Fruit fly (Drosophila melanogaster) whole organism, prepupa: ENCODE data around the gene tup.

ENCODE experiments used
- CG10669 ChIP-seq: fragments of 200-800 bp; sonication (Bioruptor generic); optimal IDR thresholded peaks from 3 replicates; lab custom pipeline; 2018; ENCODE audit warnings: missing biosample characterization, mild to moderate bottlenecking, missing genetic modification characterization, moderate library complexity
- CG11294 ChIP-seq: fragments of 200-800 bp; sonication (Bioruptor generic); IDR thresholded peaks from 2 replicates; pipeline ENCODE4 v1.3.6; 2022; ENCODE audit warnings: missing biosample characterization, missing genetic modification characterization
- CG11902 ChIP-seq: fragments of 200-800 bp; sonication (Bioruptor generic); optimal IDR thresholded peaks from 3 replicates; lab custom pipeline; 2016; ENCODE audit warnings: missing biosample characterization, missing genetic modification characterization
- CG16779 ChIP-seq: fragments of 200-800 bp; sonication (Bioruptor generic); optimal IDR thresholded peaks from 3 replicates; lab custom pipeline; 2017; ENCODE audit warnings: missing biosample characterization, mild to moderate bottlenecking, missing genetic modification characterization
- CG3032 ChIP-seq: fragments of 200-800 bp; optimal IDR thresholded peaks from 2 replicates; lab custom pipeline; 2019; ENCODE audit warnings: missing biosample characterization, mild to moderate bottlenecking, missing genetic modification characterization, moderate library complexity
- CG31627 ChIP-seq: fragments of 200-800 bp; sonication (Bioruptor generic); optimal IDR thresholded peaks from 3 replicates; lab custom pipeline; 2016; ENCODE audit warnings: missing biosample characterization, missing genetic modification characterization
- CG32006 ChIP-seq: fragments of 200-800 bp; sonication (Bioruptor generic); optimal IDR thresholded peaks from 3 replicates; lab custom pipeline; 2017; ENCODE audit warnings: missing biosample characterization, mild to moderate bottlenecking, missing genetic modification characterization
- CG34406 ChIP-seq: fragments of 200-800 bp; sonication (Bioruptor generic); optimal IDR thresholded peaks from 3 replicates; lab custom pipeline; 2016; ENCODE audit warnings: missing biosample characterization, missing genetic modification characterization
- CG3919 ChIP-seq: fragments of 200-800 bp; sonication (Bioruptor generic); optimal IDR thresholded peaks from 3 replicates; lab custom pipeline; 2016; ENCODE audit warnings: missing biosample characterization, missing genetic modification characterization
- CG4318 ChIP-seq: fragments of 200-800 bp; sonication (Bioruptor generic); optimal IDR thresholded peaks from 3 replicates; lab custom pipeline; 2017; ENCODE audit warnings: missing biosample characterization, mild to moderate bottlenecking, missing genetic modification characterization
- CG6792 ChIP-seq: fragments of 200-800 bp; sonication (Bioruptor generic); optimal IDR thresholded peaks from 3 replicates; lab custom pipeline; 2016; ENCODE audit warnings: missing biosample characterization, missing genetic modification characterization
- CG7368 ChIP-seq: fragments of 200-800 bp; sonication (Bioruptor generic); optimal IDR thresholded peaks from 3 replicates; lab custom pipeline; 2016; ENCODE audit warnings: missing biosample characterization, missing genetic modification characterization
- CG8119 ChIP-seq: fragments of 200-800 bp; sonication (Bioruptor generic); IDR thresholded peaks from 3 replicates; pipeline ENCODE4 v1.3.6; 2022; ENCODE audit warnings: missing biosample characterization, missing genetic modification characterization
- CG8319 ChIP-seq: fragments of 200-800 bp; sonication (Bioruptor generic); optimal IDR thresholded peaks from 3 replicates; lab custom pipeline; 2016; ENCODE audit warnings: missing biosample characterization, missing genetic modification characterization
- CG8632 ChIP-seq: fragments of 200-800 bp; sonication (Bioruptor generic); optimal IDR thresholded peaks from 3 replicates; lab custom pipeline; 2016; ENCODE audit warnings: missing biosample characterization, missing genetic modification characterization
- CG9139 ChIP-seq: fragments of 200-800 bp; sonication (Bioruptor generic); optimal IDR thresholded peaks from 3 replicates; lab custom pipeline; 2017; ENCODE audit warnings: missing biosample characterization, mild to moderate bottlenecking, missing genetic modification characterization
- Eip78C ChIP-seq: fragments of 200-800 bp; sonication (Bioruptor generic); peaks from one replicate; lab custom pipeline; 2016; ENCODE audit warnings: missing biosample characterization, missing genetic modification characterization
- Eip93F ChIP-seq: fragments of 200-800 bp; sonication (Bioruptor generic); optimal IDR thresholded peaks from 2 replicates; lab custom pipeline; 2016; ENCODE audit warnings: missing biosample characterization, mild to moderate bottlenecking, missing genetic modification characterization
- Ets96B ChIP-seq: fragments of 200-800 bp; optimal IDR thresholded peaks from 2 replicates; lab custom pipeline; 2019; ENCODE audit warnings: missing biosample characterization, mild to moderate bottlenecking, missing genetic modification characterization, moderate library complexity
- Gug ChIP-seq: fragments of 200-800 bp; sonication (Bioruptor generic); IDR thresholded peaks from 2 replicates; pipeline ENCODE4 v1.3.6; 2022; ENCODE audit warnings: missing biosample characterization, missing genetic modification characterization
- Hr38 ChIP-seq: sonication (Bioruptor generic); optimal IDR thresholded peaks from 2 replicates; lab custom pipeline; 2016; ENCODE audit warnings: missing biosample characterization, missing genetic modification characterization
- Hr39 ChIP-seq: fragments of 200-800 bp; sonication (Bioruptor generic); optimal IDR thresholded peaks from 2 replicates; lab custom pipeline; 2016; ENCODE audit warnings: missing biosample characterization, missing genetic modification characterization
- Hr4 ChIP-seq: fragments of 200-800 bp; sonication (Bioruptor generic); optimal IDR thresholded peaks from 3 replicates; lab custom pipeline; 2016; ENCODE audit warnings: missing biosample characterization, missing genetic modification characterization
- Lpt ChIP-seq: fragments of 200-800 bp; sonication (Bioruptor generic); optimal IDR thresholded peaks from 3 replicates; lab custom pipeline; 2016; ENCODE audit warnings: missing biosample characterization, missing genetic modification characterization
- OdsH ChIP-seq: fragments of 200-800 bp; sonication (Bioruptor generic); optimal IDR thresholded peaks from 3 replicates; lab custom pipeline; 2016; ENCODE audit warnings: missing biosample characterization, missing genetic modification characterization
- Smox ChIP-seq: fragments of 200-800 bp; sonication (Bioruptor generic); optimal IDR thresholded peaks from 3 replicates; lab custom pipeline; 2016; ENCODE audit warnings: missing biosample characterization, missing genetic modification characterization
- Sox102F ChIP-seq: fragments of 200-800 bp; sonication (Bioruptor generic); optimal IDR thresholded peaks from 2 replicates; lab custom pipeline; 2016; ENCODE audit warnings: missing biosample characterization, mild to moderate bottlenecking, missing genetic modification characterization
- Sox14 ChIP-seq: fragments of 200-800 bp; sonication (Bioruptor generic); optimal IDR thresholded peaks from 3 replicates; lab custom pipeline; 2016; ENCODE audit warnings: missing biosample characterization, missing genetic modification characterization
- Sox15 ChIP-seq: fragments of 200-800 bp; sonication (Bioruptor generic); optimal IDR thresholded peaks from 3 replicates; lab custom pipeline; 2016; ENCODE audit warnings: missing biosample characterization, missing genetic modification characterization
- achi ChIP-seq: fragments of 200-800 bp; sonication (Bioruptor generic); optimal IDR thresholded peaks from 3 replicates; lab custom pipeline; 2016; ENCODE audit warnings: missing biosample characterization, missing genetic modification characterization
- cyc ChIP-seq: fragments of 200-800 bp; sonication (Bioruptor generic); optimal IDR thresholded peaks from 3 replicates; lab custom pipeline; 2016; ENCODE audit warnings: missing biosample characterization, missing genetic modification characterization
- dsx ChIP-seq: fragments of 200-800 bp; optimal IDR thresholded peaks from 3 replicates; lab custom pipeline; 2019; ENCODE audit warnings: missing biosample characterization, mild to moderate bottlenecking, missing genetic modification characterization, moderate library complexity; ENCODE audit not compliant: poor library complexity, severe bottlenecking
- esn ChIP-seq: fragments of 200-800 bp; sonication (Bioruptor generic); optimal IDR thresholded peaks from 2 replicates; lab custom pipeline; 2016; ENCODE audit warnings: missing biosample characterization, mild to moderate bottlenecking, missing genetic modification characterization, moderate library complexity
- fd59A ChIP-seq: fragments of 200-800 bp; sonication (Bioruptor generic); optimal IDR thresholded peaks from 2 replicates; lab custom pipeline; 2017; ENCODE audit warnings: missing biosample characterization, mild to moderate bottlenecking, missing genetic modification characterization, missing genetic modification reagents
- fd85E ChIP-seq: fragments of 200-800 bp; sonication (Bioruptor generic); optimal IDR thresholded peaks from 3 replicates; lab custom pipeline; 2016; ENCODE audit warnings: missing biosample characterization, missing genetic modification characterization
- fkh ChIP-seq: fragments of 200-800 bp; sonication (Bioruptor generic); optimal IDR thresholded peaks from 3 replicates; lab custom pipeline; 2017; ENCODE audit warnings: missing biosample characterization, mild to moderate bottlenecking, missing genetic modification characterization, moderate library complexity
- lz ChIP-seq: fragments of 200-800 bp; sonication (Bioruptor generic); optimal IDR thresholded peaks from 3 replicates; lab custom pipeline; 2016; ENCODE audit warnings: missing biosample characterization, missing genetic modification characterization
- net ChIP-seq: fragments of 200-800 bp; sonication (Bioruptor generic); optimal IDR thresholded peaks from 3 replicates; lab custom pipeline; 2016; ENCODE audit warnings: missing biosample characterization, missing genetic modification characterization
- pdm3 ChIP-seq: fragments of 200-800 bp; sonication (Bioruptor generic); optimal IDR thresholded peaks from 3 replicates; lab custom pipeline; 2016; ENCODE audit warnings: missing biosample characterization, missing genetic modification characterization
- salr ChIP-seq, 2 experiments: fragments of 200-800 bp; sonication (Bioruptor generic); optimal IDR thresholded peaks; 3 replicates each; lab custom pipeline; 2016 to 2018; ENCODE audit warnings: missing biosample characterization in 2 of 2, missing genetic modification characterization in 2 of 2, mild to moderate bottlenecking in 1 of 2
- spab ChIP-seq: fragments of 200-800 bp; sonication (Bioruptor generic); optimal IDR thresholded peaks from 2 replicates; lab custom pipeline; 2017; ENCODE audit warnings: missing biosample characterization, mild to moderate bottlenecking, missing genetic modification characterization, missing genetic modification reagents
- topi ChIP-seq: fragments of 200-800 bp; sonication (Bioruptor generic); optimal IDR thresholded peaks from 3 replicates; lab custom pipeline; 2016; ENCODE audit warnings: missing biosample characterization, missing genetic modification characterization
- vri ChIP-seq: fragments of 200-800 bp; sonication (Bioruptor generic); optimal IDR thresholded peaks from 3 replicates; lab custom pipeline; 2016; ENCODE audit warnings: missing biosample characterization, mild to moderate bottlenecking, missing genetic modification characterization

Gene tup

dm6 chr2L:18925956-18926355, 44.9 kb upstream of the tup start:
- TF ChIP-seq OdsH (GFP tag; lab: Kevin White, UChicago): no peak
- no peak for TF ChIP-seq CG34406 (GFP tag; lab: Kevin White, UChicago)
- TF ChIP-seq salr (GFP tag; optimal IDR thresholded peaks at IDR 0.05; lab: Kevin White, UChicago): no peak
- no peak for TF ChIP-seq CG6792 (GFP tag; lab: Kevin White, UChicago)
- no peak for TF ChIP-seq fkh (GFP tag; lab: Kevin White, UChicago)
- TF ChIP-seq achi: no peak
- TF ChIP-seq spab (GFP tag; lab: Kevin White, UChicago): no peak
- TF ChIP-seq CG11902: no peak
- no peak for TF ChIP-seq Hr38 (GFP tag; lab: Kevin White, UChicago)
- no peak for TF ChIP-seq Gug (GFP tag; lab: Robert Waterston, UW)
- no peak for TF ChIP-seq Hr39 (GFP tag; lab: Kevin White, UChicago)
- TF ChIP-seq Sox102F (GFP tag; lab: Kevin White, UChicago): no peak
- TF ChIP-seq lz (GFP tag; lab: Kevin White, UChicago): no peak
- no peak for TF ChIP-seq CG16779 (tag; lab: Kevin White, UChicago)
- no peak for TF ChIP-seq fd85E (GFP tag; lab: Kevin White, UChicago)
- no peak for TF ChIP-seq CG4318 (GFP tag; lab: Kevin White, UChicago)
- no peak for TF ChIP-seq CG32006 (GFP tag; lab: Kevin White, UChicago)
- TF ChIP-seq Sox14: no peak
- no peak for TF ChIP-seq fd59A (GFP tag; lab: Kevin White, UChicago)

DNA sequence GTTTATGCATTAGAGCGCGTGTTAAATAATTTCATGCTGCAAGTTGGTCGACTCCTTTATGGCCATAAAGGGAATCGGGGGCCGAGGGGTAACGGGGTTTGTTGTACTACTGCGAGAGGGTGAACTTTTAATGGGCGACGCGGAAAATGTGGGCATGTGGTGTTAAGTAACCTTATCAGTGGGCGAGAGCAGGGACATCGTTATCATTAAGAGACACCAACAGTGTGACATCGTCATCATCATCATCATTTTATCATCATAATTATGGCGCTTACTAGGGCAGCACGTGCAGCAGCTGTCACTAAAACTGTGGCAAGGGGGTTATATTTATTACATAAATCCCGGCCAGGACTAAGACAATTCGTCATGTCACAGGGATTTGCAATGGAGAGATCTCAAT, 44.3 kb upstream of the tup start:
- TF ChIP-seq Ets96B (tag; lab: Kevin White, UChicago) (no peak), CG8319 (GFP tag; lab: Kevin White, UChicago) (no peak), CG3919 (GFP tag; lab: Kevin White, UChicago) (no peak), esn (GFP tag; lab: Kevin White, UChicago) (no peak), CG7368 (no peak), achi (no peak), Eip93F (GFP tag; lab: Kevin White, UChicago) (no peak), Hr39 (GFP tag; lab: Kevin White, UChicago) (no peak), Lpt (GFP tag; lab: Kevin White, UChicago) (no peak), pdm3 (GFP tag; lab: Kevin White, UChicago) (no peak), lz (GFP tag; lab: Kevin White, UChicago) (no peak), CG3032 (no peak), Eip78C (GFP tag; lab: Kevin White, UChicago) (no peak), topi (GFP tag; lab: Kevin White, UChicago) (no peak), Smox (GFP tag; lab: Kevin White, UChicago) (no peak)
- TF ChIP-seq, all 60 proteins: peak for 0

- TF ChIP-seq Lpt (GFP tag; lab: Kevin White, UChicago): no peak
- TF ChIP-seq cyc: no peak
- TF ChIP-seq topi (GFP tag; lab: Kevin White, UChicago): no peak
- TF ChIP-seq Gug (GFP tag; lab: Robert Waterston, UW): no peak
- TF ChIP-seq CG34406 (GFP tag; lab: Kevin White, UChicago): no peak
- no peak for TF ChIP-seq Sox15 (GFP tag; lab: Kevin White, UChicago)
- TF ChIP-seq CG11294 (GFP tag; lab: Robert Waterston, UW): no peak
- no peak for TF ChIP-seq fd85E (GFP tag; lab: Kevin White, UChicago)
These were observed 43.7 kb upstream of the tup start for dm6 chr2L:18924642-18925244.

DNA sequence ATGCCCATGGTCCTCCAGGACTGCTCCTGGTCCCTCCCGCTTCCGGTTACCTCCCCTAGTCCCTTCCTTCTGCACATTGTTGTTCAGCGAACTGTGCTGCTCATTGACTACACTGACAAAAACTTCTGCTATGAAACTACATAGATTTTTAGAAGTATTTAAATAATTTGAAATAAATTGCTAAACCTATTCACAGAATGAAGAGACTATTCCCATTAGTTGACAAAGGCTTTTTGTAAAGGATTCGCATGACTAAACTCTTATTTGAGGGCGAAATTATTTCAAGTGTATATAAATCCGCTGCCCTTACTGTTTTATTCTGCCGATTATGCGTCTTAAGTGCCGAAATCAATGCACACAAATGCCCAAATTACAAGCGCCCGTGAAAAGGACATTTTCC, 40.2 kb upstream of the tup start:
- no peak for TF ChIP-seq fd59A (GFP tag; lab: Kevin White, UChicago)
- TF ChIP-seq Hr39 (GFP tag; lab: Kevin White, UChicago): peak; percentile 28
- TF ChIP-seq topi (GFP tag; lab: Kevin White, UChicago): peak; percentile 15
- no peak for TF ChIP-seq dsx (GFP tag; lab: Kevin White, UChicago)
- TF ChIP-seq CG31627: peak; percentile 41
- TF ChIP-seq CG4318 (GFP tag; lab: Kevin White, UChicago): no peak
- TF ChIP-seq Sox102F (GFP tag; lab: Kevin White, UChicago): peak; percentile 34
- peak; percentile 18 for TF ChIP-seq CG3919 (GFP tag; lab: Kevin White, UChicago)
- no peak for TF ChIP-seq CG9139
- TF ChIP-seq CG11294 (GFP tag; lab: Robert Waterston, UW): no peak
- TF ChIP-seq vri (GFP tag; lab: Kevin White, UChicago): no peak
- no peak for TF ChIP-seq CG3032
- no peak for TF ChIP-seq CG8119 (GFP tag; lab: Robert Waterston, UW)
- no peak for TF ChIP-seq CG16779 (tag; lab: Kevin White, UChicago)
- TF ChIP-seq Lpt (GFP tag; lab: Kevin White, UChicago): no peak
- no peak for TF ChIP-seq CG8632
- TF ChIP-seq spab (GFP tag; lab: Kevin White, UChicago): no peak
- no peak for TF ChIP-seq net
- no peak for TF ChIP-seq pdm3 (GFP tag; lab: Kevin White, UChicago)
- TF ChIP-seq Eip93F (GFP tag; lab: Kevin White, UChicago): no peak
- no peak for TF ChIP-seq Sox15 (GFP tag; lab: Kevin White, UChicago)
- no peak for TF ChIP-seq fd85E (GFP tag; lab: Kevin White, UChicago)
- no peak for TF ChIP-seq CG10669 (GFP tag; lab: Kevin White, UChicago)
- TF ChIP-seq Hr4: no peak
